Fruit fly (Drosophila melanogaster) whole organism, embryonic: ENCODE results near the gene yps.

Experiments used
- Atf-2 ChIP-seq: fragments of 200-800 bp; sonication (Bioruptor generic); optimal IDR thresholded peaks from 2 replicates; lab custom pipeline; 2016; ENCODE audit warnings: missing biosample characterization, missing genetic modification characterization
- C15 ChIP-seq: fragments of 200-800 bp; sonication (Bioruptor generic); IDR thresholded peaks from 3 replicates; pipeline ENCODE4 v1.3.6; 2022; ENCODE audit warnings: missing biosample characterization, missing genetic modification characterization
- CG11093 ChIP-seq: fragments of 200-800 bp; sonication (Bioruptor generic); IDR thresholded peaks from 3 replicates; pipeline ENCODE4 v1.3.6; 2022; ENCODE audit warnings: missing biosample characterization, missing genetic modification characterization
- CG12104 ChIP-seq: fragments of 200-800 bp; sonication (Bioruptor generic); optimal IDR thresholded peaks from 3 replicates; lab custom pipeline; 2016; ENCODE audit warnings: missing biosample characterization, missing genetic modification characterization
- CG12391 ChIP-seq: fragments of 200-800 bp; sonication (Bioruptor generic); optimal IDR thresholded peaks from 3 replicates; lab custom pipeline; 2018; ENCODE audit warnings: missing biosample characterization, mild to moderate bottlenecking, missing genetic modification characterization, moderate library complexity
- CG13296 ChIP-seq: fragments of 200-800 bp; sonication (Bioruptor generic); optimal IDR thresholded peaks from 3 replicates; lab custom pipeline; 2018; ENCODE audit warnings: missing biosample characterization, mild to moderate bottlenecking, missing genetic modification characterization
- CG15514 ChIP-seq: fragments of 200-800 bp; sonication (Bioruptor generic); optimal IDR thresholded peaks from 3 replicates; lab custom pipeline; 2017; ENCODE audit warnings: missing biosample characterization, missing genetic modification characterization, mild to moderate bottlenecking, moderate library complexity, missing genetic modification reagents
- CG17361 ChIP-seq: fragments of 200-800 bp; sonication (Bioruptor generic); IDR thresholded peaks from 3 replicates; pipeline ENCODE4 v1.3.6; 2022; ENCODE audit warnings: missing biosample characterization, missing genetic modification characterization
- CG17385 ChIP-seq: fragments of 200-800 bp; sonication (Bioruptor generic); optimal IDR thresholded peaks from 3 replicates; lab custom pipeline; 2018; ENCODE audit warnings: missing biosample characterization, mild to moderate bottlenecking, missing genetic modification characterization
- CG2129 ChIP-seq: fragments of 200-800 bp; sonication (Bioruptor generic); IDR thresholded peaks from 2 replicates; pipeline ENCODE4 v1.3.6; 2022; ENCODE audit warnings: missing biosample characterization, missing genetic modification characterization; ENCODE audit not compliant: partially characterized antibody
- CG31365 ChIP-seq: fragments of 200-800 bp; sonication (Bioruptor generic); optimal IDR thresholded peaks from 2 replicates; lab custom pipeline; 2018; ENCODE audit warnings: missing biosample characterization, mild to moderate bottlenecking, missing genetic modification characterization
- CG31388 ChIP-seq: fragments of 200-800 bp; sonication (Bioruptor generic); optimal IDR thresholded peaks from 2 replicates; lab custom pipeline; 2016; ENCODE audit warnings: missing biosample characterization, missing genetic modification characterization
- CG32532 ChIP-seq: fragments of 200-800 bp; sonication (Bioruptor generic); IDR thresholded peaks from 2 replicates; pipeline ENCODE4 v1.3.6; 2022; ENCODE audit warnings: missing biosample characterization, missing genetic modification characterization
- CG5180 ChIP-seq: fragments of 200-800 bp; sonication (Bioruptor generic); optimal IDR thresholded peaks from 3 replicates; lab custom pipeline; 2017; ENCODE audit warnings: missing biosample characterization, missing genetic modification characterization, mild to moderate bottlenecking, moderate library complexity, missing genetic modification reagents
- CG6254 ChIP-seq: fragments of 200-800 bp; sonication (Bioruptor generic); optimal IDR thresholded peaks from 3 replicates; lab custom pipeline; 2017; ENCODE audit warnings: mild to moderate bottlenecking, missing biosample characterization, missing genetic modification reagents, missing genetic modification characterization
- CG6765 ChIP-seq: fragments of 200-800 bp; sonication (Bioruptor generic); optimal IDR thresholded peaks from 3 replicates; lab custom pipeline; 2017; ENCODE audit warnings: missing biosample characterization, mild to moderate bottlenecking, missing genetic modification characterization
- CG7271 ChIP-seq: fragments of 200-800 bp; sonication (Bioruptor generic); optimal IDR thresholded peaks from 2 replicates; lab custom pipeline; 2018; ENCODE audit warnings: missing biosample characterization, mild to moderate bottlenecking, missing genetic modification characterization, moderate library complexity
- CG7745 ChIP-seq: fragments of 200-800 bp; sonication (Bioruptor generic); optimal IDR thresholded peaks from 2 replicates; lab custom pipeline; 2018; ENCODE audit warnings: missing biosample characterization, mild to moderate bottlenecking, missing genetic modification characterization, moderate library complexity
- CG7786 ChIP-seq: fragments of 200-800 bp; sonication (Bioruptor generic); optimal IDR thresholded peaks from 2 replicates; lab custom pipeline; 2016; ENCODE audit warnings: missing biosample characterization, missing genetic modification characterization
- CG7963 ChIP-seq: fragments of 200-800 bp; sonication (Bioruptor generic); IDR thresholded peaks from 3 replicates; pipeline ENCODE4 v1.3.6; 2022; ENCODE audit warnings: missing biosample characterization, missing genetic modification characterization; ENCODE audit not compliant: partially characterized antibody
- CG9876 ChIP-seq: fragments of 200-800 bp; sonication (Bioruptor generic); optimal IDR thresholded peaks from 2 replicates; lab custom pipeline; 2016; ENCODE audit warnings: missing biosample characterization, missing genetic modification characterization
- Dek ChIP-seq: fragments of 200-800 bp; sonication (Bioruptor generic); optimal IDR thresholded peaks from 3 replicates; lab custom pipeline; 2019; ENCODE audit warnings: missing biosample characterization, mild to moderate bottlenecking, missing genetic modification characterization, moderate library complexity
- Hr51 ChIP-seq, 2 experiments: fragments of 200-800 bp; sonication (Bioruptor generic); optimal IDR thresholded peaks; 2 replicates in 1 of 2; 3 replicates in 1 of 2; lab custom pipeline; 2016 to 2018; ENCODE audit warnings: missing biosample characterization in 2 of 2, missing genetic modification characterization in 2 of 2, mild to moderate bottlenecking in 1 of 2, moderate library complexity in 1 of 2
- MESR4 ChIP-seq: fragments of 200-800 bp; sonication (Bioruptor generic); optimal IDR thresholded peaks from 2 replicates; lab custom pipeline; 2018; ENCODE audit warnings: missing biosample characterization, mild to moderate bottlenecking, missing genetic modification characterization, moderate library complexity
- Med ChIP-seq: fragments of 200-800 bp; sonication (Bioruptor generic); peaks from one replicate; lab custom pipeline; 2016; ENCODE audit warnings: missing biosample characterization, missing genetic modification characterization, mild to moderate bottlenecking, inconsistent platforms, moderate library complexity
- Nf-YC ChIP-seq: fragments of 200-800 bp; optimal IDR thresholded peaks from 3 replicates; lab custom pipeline; 2019; ENCODE audit warnings: missing biosample characterization, mild to moderate bottlenecking, missing genetic modification characterization, moderate library complexity
- Pdp1 ChIP-seq, 2 experiments: fragments of 200-800 bp; sonication (Bioruptor generic); optimal IDR thresholded peaks; 3 replicates each; lab custom pipeline; 2016; ENCODE audit warnings: missing biosample characterization in 2 of 2, missing genetic modification characterization in 2 of 2, mild to moderate bottlenecking in 1 of 2, moderate library complexity in 1 of 2
- Vsx1 ChIP-seq: fragments of 200-800 bp; sonication (Bioruptor generic); optimal IDR thresholded peaks from 2 replicates; lab custom pipeline; 2017; ENCODE audit warnings: missing biosample characterization, mild to moderate bottlenecking, missing genetic modification characterization, missing genetic modification reagents
- ab ChIP-seq: fragments of 200-800 bp; sonication (Bioruptor generic); optimal IDR thresholded peaks from 2 replicates; lab custom pipeline; 2016; ENCODE audit warnings: missing biosample characterization, missing genetic modification characterization
- ash1 ChIP-seq: fragments of 200-800 bp; sonication (Bioruptor generic); optimal IDR thresholded peaks from 2 replicates; lab custom pipeline; 2018; ENCODE audit warnings: missing biosample characterization, mild to moderate bottlenecking, missing genetic modification characterization
- ato ChIP-seq: fragments of 200-800 bp; sonication (Bioruptor generic); IDR thresholded peaks from 2 replicates; pipeline ENCODE4 v1.3.6; 2022; ENCODE audit warnings: missing biosample characterization, missing genetic modification characterization; ENCODE audit not compliant: partially characterized antibody
- cato ChIP-seq: fragments of 200-800 bp; sonication (Bioruptor generic); optimal IDR thresholded peaks from 2 replicates; lab custom pipeline; 2016; ENCODE audit warnings: missing biosample characterization, missing genetic modification characterization, borderline replicate concordance
- crc ChIP-seq: fragments of 200-800 bp; sonication (Bioruptor generic); optimal IDR thresholded peaks from 2 replicates; lab custom pipeline; 2016; ENCODE audit warnings: missing biosample characterization, missing genetic modification characterization
- ems ChIP-seq: fragments of 200-800 bp; sonication (Bioruptor generic); optimal IDR thresholded peaks from 3 replicates; lab custom pipeline; 2016; ENCODE audit warnings: missing biosample characterization, missing genetic modification characterization
- fd3F ChIP-seq: fragments of 200-800 bp; sonication (Bioruptor generic); optimal IDR thresholded peaks from 2 replicates; lab custom pipeline; 2018; ENCODE audit warnings: missing biosample characterization, mild to moderate bottlenecking, missing genetic modification characterization, moderate library complexity
- gcm ChIP-seq: fragments of 200-800 bp; sonication (Bioruptor generic); optimal IDR thresholded peaks from 2 replicates; lab custom pipeline; 2019; ENCODE audit warnings: missing biosample characterization, mild to moderate bottlenecking, missing genetic modification characterization, moderate library complexity
- insv ChIP-seq, 2 experiments: fragments of 200-800 bp; sonication (Bioruptor generic); optimal IDR thresholded peaks; 3 replicates each; lab custom pipeline; 2016 to 2018; ENCODE audit warnings: missing biosample characterization in 2 of 2, missing genetic modification characterization in 2 of 2
- jing ChIP-seq: fragments of 200-800 bp; sonication (Bioruptor generic); optimal IDR thresholded peaks from 2 replicates; lab custom pipeline; 2018; ENCODE audit warnings: missing biosample characterization, mild to moderate bottlenecking, missing genetic modification characterization
- kay ChIP-seq: fragments of 200-800 bp; sonication (Bioruptor generic); optimal IDR thresholded peaks from 2 replicates; lab custom pipeline; 2016; ENCODE audit warnings: missing biosample characterization, missing genetic modification characterization
- kni ChIP-seq: fragments of 200-800 bp; sonication (Bioruptor generic); optimal IDR thresholded peaks from 3 replicates; lab custom pipeline; 2017; ENCODE audit warnings: mild to moderate bottlenecking, missing biosample characterization, missing genetic modification reagents, missing genetic modification characterization
- luna ChIP-seq: fragments of 200-800 bp; sonication (Bioruptor generic); optimal IDR thresholded peaks from 2 replicates; lab custom pipeline; 2016; ENCODE audit warnings: missing biosample characterization, missing genetic modification characterization
- mld ChIP-seq: fragments of 200-800 bp; sonication (Bioruptor generic); IDR thresholded peaks from 3 replicates; pipeline ENCODE4 v1.3.6; 2022; ENCODE audit warnings: missing biosample characterization, missing genetic modification characterization; ENCODE audit not compliant: partially characterized antibody
- nmo ChIP-seq: fragments of 200-800 bp; sonication (Bioruptor generic); optimal IDR thresholded peaks from 2 replicates; lab custom pipeline; 2018; ENCODE audit warnings: missing biosample characterization, mild to moderate bottlenecking, missing genetic modification characterization, moderate library complexity
- odd ChIP-seq: fragments of 200-800 bp; sonication (Bioruptor generic); optimal IDR thresholded peaks from 2 replicates; lab custom pipeline; 2017; ENCODE audit warnings: missing biosample characterization, mild to moderate bottlenecking, missing genetic modification characterization
- pho ChIP-seq: fragments of 200-800 bp; sonication (Bioruptor generic); optimal IDR thresholded peaks from 2 replicates; lab custom pipeline; 2016; ENCODE audit warnings: missing biosample characterization, missing genetic modification characterization
- row ChIP-seq: fragments of 200-800 bp; sonication (Bioruptor generic); IDR thresholded peaks from 3 replicates; pipeline ENCODE4 v1.3.6; 2022; ENCODE audit warnings: missing biosample characterization, missing genetic modification characterization
- sc ChIP-seq, 3 experiments: fragments of >200 bp in 2 of 3; fragments of 200-800 bp in 1 of 3; sonication (Bioruptor generic) in 1 of 3; optimal IDR thresholded peaks; 2 replicates in 2 of 3; 3 replicates in 1 of 3; lab custom pipeline; 2017; ENCODE audit warnings: mild to moderate bottlenecking in 1 of 3, missing biosample characterization in 1 of 3, missing genetic modification characterization in 1 of 3, missing genetic modification reagents in 1 of 3
- scrt ChIP-seq: fragments of 200-800 bp; sonication (Bioruptor generic); optimal IDR thresholded peaks from 2 replicates; lab custom pipeline; 2018; ENCODE audit warnings: missing biosample characterization, mild to moderate bottlenecking, missing genetic modification characterization, moderate library complexity
- slp2 ChIP-seq: fragments of 200-800 bp; sonication (Bioruptor generic); optimal IDR thresholded peaks from 2 replicates; lab custom pipeline; 2016; ENCODE audit warnings: missing biosample characterization, missing genetic modification characterization

The yps gene

DNA sequence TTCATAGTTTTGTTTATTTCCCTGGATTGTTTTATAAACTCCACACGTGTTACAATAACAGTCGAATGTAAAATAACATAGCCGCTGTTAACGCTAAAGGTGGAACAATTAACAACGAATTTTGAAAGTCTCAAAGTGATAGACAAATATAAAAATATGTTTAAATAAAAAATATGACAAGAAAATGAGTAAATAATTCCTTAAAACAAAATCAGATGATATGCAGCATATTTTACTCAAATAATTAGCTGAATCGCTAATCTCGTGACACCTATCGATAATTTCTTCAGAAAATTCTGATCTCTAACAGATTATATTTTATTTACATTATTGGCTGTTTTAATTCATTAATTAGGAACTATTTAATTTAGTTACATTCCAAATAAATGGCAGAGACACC lies 11.7 kb upstream of the yps start, which contains the start of the genes CG5645 and Atg12 (continued):
- TF ChIP-seq Pdp1 (GFP tag; optimal IDR thresholded peaks at IDR 0.05; lab: Kevin White, UChicago) (peak in 1 of 2 experiments; percentile 28), CG7963 (0 out of 3 replicates have a peak, but pooled peaks have one; percentile 36), CG31388 (GFP tag; lab: Kevin White, UChicago) (peak; percentile 14), mld (GFP tag; lab: Robert Waterston, UW) (no peak), C15 (GFP tag; lab: Robert Waterston, UW) (no peak), CG6765 (no peak), CG12391 (peak; percentile 78), insv (GFP tag; optimal IDR thresholded peaks at IDR 0.05; lab: Kevin White, UChicago) (no peak), gcm (peak; percentile 56), CG32532 (GFP tag; lab: Robert Waterston, UW) (peak; percentile 74; the same call in 1 of the 2 replicates), nmo (GFP tag; lab: Kevin White, UChicago) (peak; percentile 44), ab (GFP tag; lab: Kevin White, UChicago) (no peak), luna (GFP tag; lab: Kevin White, UChicago) (no peak), row (peak; percentile 88), CG31365 (tag; lab: Kevin White, UChicago) (no peak), Nf-YC (tag; lab: Kevin White, UChicago) (peak; percentile 59), cato (GFP tag; lab: Kevin White, UChicago) (no peak), sc (optimal IDR thresholded peaks at IDR 0.05; lab: Kevin White, UChicago) (no peak), sc (GFP tag; optimal IDR thresholded peaks at IDR 0.05; lab: Kevin White, UChicago) (no peak), CG15514 (GFP tag; lab: Kevin White, UChicago) (peak; percentile 73), pho (GFP tag; lab: Kevin White, UChicago) (no peak), CG9876 (no peak), CG17385 (GFP tag; lab: Kevin White, UChicago) (peak; percentile 37), MESR4 (no peak), CG7745 (tag; lab: Kevin White, UChicago) (no peak), ato (GFP tag; lab: Robert Waterston, UW) (peak; percentile 17; the same call in 1 of the 2 replicates), ems (GFP tag; lab: Kevin White, UChicago) (no peak), kay (GFP tag; lab: Kevin White, UChicago) (peak; percentile 65), CG5180 (GFP tag; lab: Kevin White, UChicago) (no peak), odd (GFP tag; lab: Kevin White, UChicago) (no peak), CG6254 (GFP tag; lab: Kevin White, UChicago) (peak; percentile 17), scrt (GFP tag; lab: Kevin White, UChicago) (no peak), CG2129 (GFP tag; lab: Robert Waterston, UW) (peak; percentile 73), fd3F (GFP tag; lab: Kevin White, UChicago) (peak; percentile 8), CG17361 (GFP tag; lab: Robert Waterston, UW) (peak; percentile 51; the same call in 2 of the 3 replicates), CG13296 (GFP tag; lab: Kevin White, UChicago) (peak; percentile 84), CG12104 (GFP tag; lab: Kevin White, UChicago) (peak; percentile 39), crc (GFP tag; lab: Kevin White, UChicago) (no peak), CG7271 (tag; lab: Kevin White, UChicago) (no peak), Med (GFP tag; lab: Kevin White, UChicago) (no peak), CG11093 (GFP tag; lab: Robert Waterston, UW) (no peak), Dek (tag; lab: Kevin White, UChicago) (peak; percentile 27), kni (no peak), Vsx1 (peak; percentile 97), CG7786 (GFP tag; lab: Kevin White, UChicago) (no peak), ash1 (GFP tag; lab: Kevin White, UChicago) (no peak), Atf-2 (GFP tag; lab: Kevin White, UChicago) (no peak), jing (GFP tag; lab: Kevin White, UChicago) (no peak), slp2 (GFP tag; lab: Kevin White, UChicago) (no peak), Hr51 (GFP tag; optimal IDR thresholded peaks at IDR 0.05; lab: Kevin White, UChicago) (peak in 1 of 2 experiments; percentile 39)
